Worm (Caenorhabditis elegans) whole organism, L1 larva: ENCODE data around the gene F59E12.1.

Source experiments
- F16B12.6 ChIP-seq: fragments of 150-350 bp; optimal IDR thresholded peaks from 2 replicates; lab custom pipeline; 2014; ENCODE audit warnings: missing biosample characterization, missing genetic modification characterization
- alr-1 ChIP-seq: fragments of 200-800 bp; sonication (Bioruptor generic); optimal IDR thresholded peaks from 2 replicates; lab custom pipeline; 2018; ENCODE audit warnings: borderline replicate concordance, mild to moderate bottlenecking, missing genetic modification characterization, missing compliant biosample characterization
- aly-2 ChIP-seq: fragments of 150-350 bp; optimal IDR thresholded peaks from 2 replicates; lab custom pipeline; 2014; ENCODE audit warnings: missing biosample characterization, missing genetic modification characterization
- ama-1 ChIP-seq: fragments of 150-350 bp; optimal IDR thresholded peaks from 2 replicates; lab custom pipeline; 2014
- blmp-1 ChIP-seq: fragments of 150-350 bp; optimal IDR thresholded peaks from 2 replicates; lab custom pipeline; 2014; ENCODE audit warnings: missing biosample characterization, missing genetic modification characterization
- ceh-63 ChIP-seq: fragments of 200-800 bp; sonication (Bioruptor generic); optimal IDR thresholded peaks from 2 replicates; lab custom pipeline; 2018; ENCODE audit warnings: mild to moderate bottlenecking, missing genetic modification characterization, missing compliant biosample characterization
- ceh-8 ChIP-seq: fragments of 200-800 bp; sonication (Bioruptor generic); optimal IDR thresholded peaks from 2 replicates; lab custom pipeline; 2018; ENCODE audit warnings: mild to moderate bottlenecking, missing genetic modification characterization, moderate library complexity, missing compliant biosample characterization
- ceh-88 ChIP-seq: fragments of 200-800 bp; sonication (Bioruptor generic); IDR thresholded peaks from 2 replicates; pipeline ENCODE4 v1.3.6; 2022; ENCODE audit warnings: missing genetic modification characterization, missing compliant biosample characterization
- ceh-90 ChIP-seq: sonication (generic microtip); optimal IDR thresholded peaks from 2 replicates; lab custom pipeline; 2016; ENCODE audit warnings: missing genetic modification characterization, missing compliant biosample characterization
- dpl-1 ChIP-seq, 3 experiments: fragments of 150-350 bp in 2 of 3; sonication (generic microtip) in 1 of 3; optimal IDR thresholded peaks; 2 replicates each; lab custom pipeline; 2014 to 2017; ENCODE audit warnings: missing biosample characterization in 3 of 3, missing genetic modification characterization in 3 of 3, missing genetic modification reagents in 3 of 3
- dsc-1 ChIP-seq: sonication (generic microtip); optimal IDR thresholded peaks from 2 replicates; lab custom pipeline; 2016; ENCODE audit warnings: mild to moderate bottlenecking, missing genetic modification characterization, missing compliant biosample characterization
- efl-1 ChIP-seq, 4 experiments: fragments of 150-350 bp; optimal IDR thresholded peaks in 3 of 4; peaks in 1 of 4; 1 replicate in 1 of 4; 2 replicates in 3 of 4; lab custom pipeline; 2014; ENCODE audit warnings: missing biosample characterization in 2 of 4, missing genetic modification characterization in 2 of 4, missing genetic modification reagents in 2 of 4
- efl-3 ChIP-seq: fragments of 200-800 bp; sonication (Bioruptor generic); optimal IDR thresholded peaks from 2 replicates; lab custom pipeline; 2018; ENCODE audit warnings: mild to moderate bottlenecking, missing genetic modification characterization, missing compliant biosample characterization
- egl-27 ChIP-seq, 2 experiments: fragments of 150-350 bp in 1 of 2; sonication (generic microtip); optimal IDR thresholded peaks; 3 replicates each; lab custom pipeline; 2017 to 2018; ENCODE audit warnings: missing biosample characterization in 2 of 2, missing genetic modification characterization in 2 of 2, missing genetic modification reagents in 2 of 2
- elt-3 ChIP-seq, 6 experiments: fragments of 150-350 bp in 1 of 6; sonication (generic microtip); optimal IDR thresholded peaks; 2 replicates each; lab custom pipeline; 2017 to 2018; ENCODE audit warnings: missing biosample characterization in 6 of 6, missing genetic modification characterization in 6 of 6, inconsistent platforms in 1 of 6
- ets-5 ChIP-seq: fragments of 200-800 bp; sonication (Bioruptor generic); IDR thresholded peaks from 2 replicates; pipeline ENCODE4 v1.3.6; 2022; ENCODE audit warnings: missing genetic modification characterization, missing compliant biosample characterization
- fkh-10 ChIP-seq: sonication (generic microtip); optimal IDR thresholded peaks from 2 replicates; lab custom pipeline; 2017; ENCODE audit warnings: missing biosample characterization, missing genetic modification reagents, missing genetic modification characterization
- fos-1 ChIP-seq: fragments of 150-350 bp; optimal IDR thresholded peaks from 2 replicates; lab custom pipeline; 2014; ENCODE audit warnings: missing biosample characterization, missing genetic modification characterization
- grh-1 ChIP-seq: fragments of 200-800 bp; sonication (Bioruptor generic); IDR thresholded peaks from 2 replicates; pipeline ENCODE4 v1.3.6; 2022; ENCODE audit warnings: missing genetic modification reagents, missing genetic modification characterization, missing compliant biosample characterization
- hpl-2 ChIP-seq: fragments of 150-350 bp; optimal IDR thresholded peaks from 2 replicates; lab custom pipeline; 2014; ENCODE audit warnings: missing biosample characterization, missing genetic modification reagents, missing genetic modification characterization
- lin-39 ChIP-seq: fragments of 150-350 bp; optimal IDR thresholded peaks from 2 replicates; lab custom pipeline; 2014; ENCODE audit warnings: missing biosample characterization, missing genetic modification reagents, missing genetic modification characterization
- lsy-2 ChIP-seq, 2 experiments: fragments of 150-350 bp; optimal IDR thresholded peaks; 2 replicates each; lab custom pipeline; 2014; ENCODE audit warnings: missing biosample characterization in 2 of 2, missing genetic modification characterization in 2 of 2
- mab-9 ChIP-seq: fragments of 200-800 bp; sonication (Bioruptor generic); IDR thresholded peaks from 2 replicates; pipeline ENCODE4 v1.3.6; 2022; ENCODE audit warnings: missing genetic modification reagents, missing genetic modification characterization, missing compliant biosample characterization
- mep-1 ChIP-seq: fragments of 150-350 bp; optimal IDR thresholded peaks from 2 replicates; lab custom pipeline; 2014; ENCODE audit warnings: missing biosample characterization, missing genetic modification characterization
- nhr-11 ChIP-seq: fragments of 150-350 bp; optimal IDR thresholded peaks from 2 replicates; lab custom pipeline; 2014; ENCODE audit warnings: missing biosample characterization, missing genetic modification characterization
- nhr-19 ChIP-seq: fragments of 200-800 bp; sonication (Bioruptor generic); conservative IDR thresholded peaks from 2 replicates; pipeline ENCODE4 v1.3.6; 2022; ENCODE audit warnings: missing genetic modification characterization, missing compliant biosample characterization
- nhr-20 ChIP-seq: sonication (generic microtip); optimal IDR thresholded peaks from 2 replicates; lab custom pipeline; 2016; ENCODE audit warnings: mild to moderate bottlenecking, missing genetic modification characterization, missing compliant biosample characterization
- nhr-237 ChIP-seq: fragments of 150-350 bp; optimal IDR thresholded peaks from 2 replicates; lab custom pipeline; 2014; ENCODE audit warnings: missing biosample characterization, missing genetic modification characterization
- nhr-47 ChIP-seq: sonication (generic microtip); optimal IDR thresholded peaks from 2 replicates; lab custom pipeline; 2016; ENCODE audit warnings: mild to moderate bottlenecking, missing genetic modification characterization, moderate library complexity, missing compliant biosample characterization
- nhr-76 ChIP-seq: sonication (generic microtip); optimal IDR thresholded peaks from 2 replicates; lab custom pipeline; 2017; ENCODE audit warnings: missing biosample characterization, missing genetic modification characterization
- nhr-77 ChIP-seq: fragments of 150-350 bp; optimal IDR thresholded peaks from 2 replicates; lab custom pipeline; 2014; ENCODE audit warnings: missing biosample characterization, missing genetic modification characterization
- nhr-90 ChIP-seq: sonication (generic microtip); optimal IDR thresholded peaks from 2 replicates; lab custom pipeline; 2016; ENCODE audit warnings: mild to moderate bottlenecking, missing genetic modification characterization, missing compliant biosample characterization; ENCODE audit not compliant: poor library complexity
- pag-3 ChIP-seq: sonication (generic microtip); optimal IDR thresholded peaks from 2 replicates; lab custom pipeline; 2017; ENCODE audit warnings: missing genetic modification characterization, mild to moderate bottlenecking, missing compliant biosample characterization, antibody characterized with exemption, borderline replicate concordance; ENCODE audit not compliant: insufficient read depth
- sox-4 ChIP-seq: sonication (generic microtip); optimal IDR thresholded peaks from 2 replicates; lab custom pipeline; 2016; ENCODE audit warnings: missing genetic modification characterization, missing compliant biosample characterization
- sptf-1 ChIP-seq: fragments of 150-350 bp; optimal IDR thresholded peaks from 2 replicates; lab custom pipeline; 2014; ENCODE audit warnings: missing biosample characterization, missing genetic modification characterization
- swsn-7 ChIP-seq: sonication (generic microtip); optimal IDR thresholded peaks from 2 replicates; lab custom pipeline; 2016; ENCODE audit warnings: missing genetic modification characterization, missing compliant biosample characterization
- unc-30 ChIP-seq: sonication (generic microtip); optimal IDR thresholded peaks from 2 replicates; lab custom pipeline; 2017; ENCODE audit warnings: missing biosample characterization, missing genetic modification characterization
- unc-86 ChIP-seq: sonication (generic microtip); optimal IDR thresholded peaks from 2 replicates; lab custom pipeline; 2016; ENCODE audit warnings: missing genetic modification characterization, missing compliant biosample characterization
- vab-15 ChIP-seq: sonication (generic microtip); optimal IDR thresholded peaks from 2 replicates; lab custom pipeline; 2017; ENCODE audit warnings: missing genotype, mild to moderate bottlenecking, missing genetic modification characterization, missing compliant biosample characterization
- zag-1 ChIP-seq: fragments of 150-350 bp; optimal IDR thresholded peaks from 2 replicates; lab custom pipeline; 2014; ENCODE audit warnings: missing biosample characterization, missing genetic modification characterization
- zip-4 ChIP-seq: fragments of 200-800 bp; sonication (Bioruptor generic); optimal IDR thresholded peaks from 2 replicates; lab custom pipeline; 2018; ENCODE audit warnings: mild to moderate bottlenecking, missing genetic modification characterization, moderate library complexity, missing compliant biosample characterization
- ztf-4 ChIP-seq: fragments of 150-350 bp; optimal IDR thresholded peaks from 2 replicates; lab custom pipeline; 2014; ENCODE audit warnings: missing biosample characterization, missing genetic modification characterization

Gene F59E12.1

ce11 chrII:5649236-5650004 lies 4.9 kb upstream of the F59E12.1 start, which contains the start of the genes sam-4, F59E12.17 and zyg-1 (continued):
- TF ChIP-seq fos-1 (tag; lab: Kevin White, UChicago), result no peak
- TF ChIP-seq ztf-4 (tag; lab: Kevin White, UChicago), result no peak
- TF ChIP-seq ets-5 (GFP tag; lab: Robert Waterston, UW), result no peak
- peak in 1 of 6 experiments; percentile 20 for TF ChIP-seq elt-3 (tag; optimal IDR thresholded peaks at IDR 0.05; lab: Kevin White, UChicago)
- no peak for TF ChIP-seq unc-30 (tag; lab: Kevin White, UChicago)
- TF ChIP-seq zag-1, result no peak
- peak; percentile 28 for TF ChIP-seq swsn-7
- TF ChIP-seq ceh-63 (GFP tag; lab: Kevin White, UChicago), result no peak
- TF ChIP-seq dsc-1 (tag; lab: Kevin White, UChicago), result no peak
- TF ChIP-seq nhr-76 (tag; lab: Kevin White, UChicago), result no peak
- no peak for TF ChIP-seq zip-4 (GFP tag; lab: Kevin White, UChicago)
- TF ChIP-seq ceh-88 (GFP tag; lab: Robert Waterston, UW), result no peak
- peak; percentile 57 for TF ChIP-seq ceh-90
- TF ChIP-seq nhr-237 (tag; lab: Kevin White, UChicago), result no peak
- peak; percentile 12 for TF ChIP-seq unc-86 (tag; lab: Kevin White, UChicago)
- no peak for TF ChIP-seq lin-39 (tag; lab: Kevin White, UChicago)
- TF ChIP-seq sptf-1 (tag; lab: Kevin White, UChicago), result no peak
- peak; percentile 50 for TF ChIP-seq nhr-47 (tag; lab: Kevin White, UChicago)
- peak; percentile 42 for TF ChIP-seq hpl-2
- TF ChIP-seq vab-15 (tag; lab: Kevin White, UChicago), result no peak
- TF ChIP-seq efl-3 (GFP tag; lab: Kevin White, UChicago), result no peak
- no peak for TF ChIP-seq ama-1 (lab: Kevin White, UChicago)
- no peak for TF ChIP-seq nhr-11 (tag; lab: Kevin White, UChicago)
- peak; percentile 56 to 86 for TF ChIP-seq lsy-2 (tag; optimal IDR thresholded peaks at IDR 0.05; lab: Kevin White, UChicago)
- TF ChIP-seq pag-3 (tag; lab: Kevin White, UChicago), result no peak
- no peak for TF ChIP-seq sox-4
- TF ChIP-seq aly-2 (tag; lab: Kevin White, UChicago), result no peak
- TF ChIP-seq grh-1 (GFP tag; lab: Robert Waterston, UW), result no peak
- TF ChIP-seq egl-27 (tag; optimal IDR thresholded peaks at IDR 0.05; lab: Kevin White, UChicago), result no peak
- TF ChIP-seq nhr-90, result peak; percentile 18
- no peak for TF ChIP-seq alr-1
- TF ChIP-seq mab-9 (GFP tag; lab: Robert Waterston, UW), result no peak
- TF ChIP-seq nhr-19, result 0 out of 2 replicates have a peak, but pooled peaks have one; percentile 20
- no peak for TF ChIP-seq ceh-8 (GFP tag; lab: Kevin White, UChicago)
- TF ChIP-seq F16B12.6 (tag; lab: Kevin White, UChicago), result peak; percentile 57
- peak; percentile 65 for TF ChIP-seq mep-1 (tag; lab: Kevin White, UChicago)
- no peak for TF ChIP-seq nhr-77
- peak; percentile 61 for TF ChIP-seq nhr-20 (tag; lab: Kevin White, UChicago)
- TF ChIP-seq fkh-10 (GFP tag; lab: Kevin White, UChicago), result no peak
- TF ChIP-seq blmp-1, result no peak
- TF ChIP-seq dpl-1 (GFP tag; optimal IDR thresholded peaks at IDR 0.05; lab: Kevin White, UChicago), result peak; percentile 68 to 87 (median 77)

- TF ChIP-seq efl-1 (optimal IDR thresholded peaks at IDR 0.05; lab: Kevin White, UChicago) (no peak), efl-1 (GFP tag; optimal IDR thresholded peaks at IDR 0.05 in 1 of 2; lab: Kevin White, UChicago) (peak in 1 of 2 experiments; percentile 35), egl-27 (tag; optimal IDR thresholded peaks at IDR 0.05; lab: Kevin White, UChicago) (no peak)
Observed at ce11 chrII:5651426-5651825, 2.9 kb upstream of the F59E12.1 start.
